Worm (Caenorhabditis elegans) whole organism, L4 larva: ENCODE results near the gene F58H1.3.
A peak's percentile ranks its signal among the peaks of the same experiment; 100 is the strongest.

Source experiments
- F10B5.3 ChIP-seq: sonication (generic microtip); optimal IDR thresholded peaks from 2 replicates; lab custom pipeline; 2016; ENCODE audit warnings: mild to moderate bottlenecking, missing genetic modification characterization, missing compliant biosample characterization
- F37D6.2 ChIP-seq: sonication (generic microtip); optimal IDR thresholded peaks from 2 replicates; lab custom pipeline; 2016; ENCODE audit warnings: mild to moderate bottlenecking, missing genetic modification characterization, missing compliant biosample characterization
- F44E2.7 ChIP-seq: fragments of 200-800 bp; sonication (Bioruptor generic); IDR thresholded peaks from 2 replicates; pipeline ENCODE4 v2.1.2; 2022; ENCODE audit warnings: missing genetic modification characterization, missing compliant biosample characterization
- T20F7.1 ChIP-seq: fragments of 200-800 bp; sonication (Bioruptor generic); optimal IDR thresholded peaks from 2 replicates; lab custom pipeline; 2018; ENCODE audit warnings: mild to moderate bottlenecking, missing genetic modification characterization, missing compliant biosample characterization
- Y105C5A.15 ChIP-seq: fragments of 200-800 bp; sonication (Bioruptor generic); IDR thresholded peaks from 2 replicates; pipeline ENCODE4 v1.3.6; 2022; ENCODE audit warnings: missing genetic modification characterization, missing compliant biosample characterization
- Y48G9A.11 ChIP-seq: fragments of 200-800 bp; sonication (Bioruptor generic); IDR thresholded peaks from 2 replicates; pipeline ENCODE4 v1.3.6; 2022; ENCODE audit warnings: missing genetic modification reagents, missing genetic modification characterization, missing compliant biosample characterization
- Y5F2A.4 ChIP-seq: fragments of 200-800 bp; sonication (Bioruptor generic); optimal IDR thresholded peaks from 2 replicates; lab custom pipeline; 2018; ENCODE audit warnings: mild to moderate bottlenecking, missing genetic modification characterization, missing compliant biosample characterization
- Y75B8A.6 ChIP-seq: fragments of 200-800 bp; sonication (Bioruptor generic); IDR thresholded peaks from 2 replicates; pipeline ENCODE4 v1.3.6; 2022; ENCODE audit warnings: missing genetic modification reagents, missing genetic modification characterization, missing compliant biosample characterization
- ZK337.2 ChIP-seq: fragments of 200-800 bp; sonication (Bioruptor generic); IDR thresholded peaks from 2 replicates; pipeline ENCODE4 v1.3.6; 2022; ENCODE audit warnings: missing genetic modification reagents, missing genetic modification characterization, missing compliant biosample characterization
- ZK546.5 ChIP-seq, 2 experiments: sonication (generic microtip); optimal IDR thresholded peaks; 2 replicates each; lab custom pipeline; 2017; ENCODE audit warnings: missing biosample characterization in 2 of 2, missing genetic modification characterization in 2 of 2
- aha-1 ChIP-seq: fragments of 150-350 bp; peaks from one replicate; lab custom pipeline; 2014; ENCODE audit warnings: missing biosample characterization, missing genetic modification characterization
- ceh-20 ChIP-seq: fragments of 200-800 bp; sonication (Bioruptor generic); IDR thresholded peaks from 2 replicates; pipeline ENCODE4 v1.3.6; 2022; ENCODE audit warnings: missing genetic modification reagents, missing genetic modification characterization, missing compliant biosample characterization
- ceh-28 ChIP-seq: fragments of 150-350 bp; optimal IDR thresholded peaks from 2 replicates; lab custom pipeline; 2014; ENCODE audit warnings: missing biosample characterization, missing genetic modification reagents, missing genetic modification characterization
- ceh-82 ChIP-seq: sonication (generic microtip); optimal IDR thresholded peaks from 2 replicates; lab custom pipeline; 2017; ENCODE audit warnings: missing biosample characterization, missing genetic modification characterization
- ces-1 ChIP-seq: fragments of 150-350 bp; sonication (generic microtip); optimal IDR thresholded peaks from 4 replicates; lab custom pipeline; 2014; ENCODE audit warnings: missing biosample characterization, missing genetic modification reagents, missing genetic modification characterization
- daf-16 ChIP-seq, 3 experiments: sonication (generic microtip); optimal IDR thresholded peaks; 2 replicates each; lab custom pipeline; 2016 to 2017; ENCODE audit warnings: missing genetic modification characterization in 3 of 3, missing genetic modification reagents in 3 of 3, mild to moderate bottlenecking in 2 of 3, missing compliant biosample characterization in 2 of 3, missing biosample characterization in 1 of 3, moderate library complexity in 1 of 3
- daf-8 ChIP-seq: fragments of 200-800 bp; sonication (Bioruptor generic); IDR thresholded peaks from 2 replicates; pipeline ENCODE4 v1.3.6; 2022; ENCODE audit warnings: missing genetic modification characterization, missing compliant biosample characterization
- dmd-6 ChIP-seq: fragments of 200-800 bp; sonication (Bioruptor generic); IDR thresholded peaks from 2 replicates; pipeline ENCODE4 v1.3.6; 2022; ENCODE audit warnings: missing genetic modification reagents, missing genetic modification characterization, missing compliant biosample characterization
- dve-1 ChIP-seq: sonication (generic microtip); optimal IDR thresholded peaks from 2 replicates; lab custom pipeline; 2017; ENCODE audit warnings: antibody characterized with exemption, mild to moderate bottlenecking, missing genetic modification characterization, missing compliant biosample characterization; ENCODE audit not compliant: insufficient read depth
- egl-27 ChIP-seq: sonication (generic microtip); optimal IDR thresholded peaks from 3 replicates; lab custom pipeline; 2017; ENCODE audit warnings: missing biosample characterization, missing genetic modification reagents, missing genetic modification characterization
- fkh-10 ChIP-seq: fragments of 150-350 bp; optimal IDR thresholded peaks from 2 replicates; lab custom pipeline; 2014; ENCODE audit warnings: missing biosample characterization, missing genetic modification reagents, missing genetic modification characterization
- hlh-30 ChIP-seq: sonication (generic microtip); optimal IDR thresholded peaks from 2 replicates; lab custom pipeline; 2017; ENCODE audit warnings: antibody characterized with exemption, mild to moderate bottlenecking, missing genetic modification characterization, missing compliant biosample characterization; ENCODE audit not compliant: insufficient read depth
- hmg-1.1 ChIP-seq: fragments of 200-800 bp; sonication (Bioruptor generic); IDR thresholded peaks from 2 replicates; pipeline ENCODE4 v1.3.6; 2022; ENCODE audit warnings: missing genetic modification reagents, missing genetic modification characterization, missing compliant biosample characterization
- jun-1 ChIP-seq: fragments of 150-350 bp; optimal IDR thresholded peaks from 2 replicates; lab custom pipeline; 2014; ENCODE audit warnings: missing biosample characterization, missing genetic modification reagents, missing genetic modification characterization
- lin-15B ChIP-seq: fragments of 150-350 bp; sonication (generic microtip); optimal IDR thresholded peaks from 3 replicates; lab custom pipeline; 2014; ENCODE audit warnings: missing biosample characterization, missing genetic modification characterization
- lin-38 ChIP-seq: fragments of 200-800 bp; sonication (Bioruptor generic); IDR thresholded peaks from 2 replicates; pipeline ENCODE4 v1.3.6; 2022; ENCODE audit warnings: missing genetic modification reagents, missing genetic modification characterization, missing compliant biosample characterization
- lin-39 ChIP-seq: fragments of 150-350 bp; optimal IDR thresholded peaks from 2 replicates; lab custom pipeline; 2014; ENCODE audit warnings: missing biosample characterization, missing genetic modification reagents, missing genetic modification characterization
- lsy-2 ChIP-seq, 2 experiments: fragments of 150-350 bp in 1 of 2; sonication (generic microtip) in 1 of 2; optimal IDR thresholded peaks; 2 replicates each; lab custom pipeline; 2014 to 2017; ENCODE audit warnings: missing biosample characterization in 2 of 2, missing genetic modification characterization in 2 of 2
- madf-5 ChIP-seq, 2 experiments: fragments of 200-800 bp; sonication (Bioruptor generic); IDR thresholded peaks; 2 replicates each; pipeline ENCODE4 v1.3.6; 2022; ENCODE audit warnings: missing compliant biosample characterization in 2 of 2, missing genetic modification characterization in 2 of 2
- mdl-1 ChIP-seq, 2 experiments: fragments of 150-350 bp in 1 of 2; sonication (generic microtip) in 1 of 2; optimal IDR thresholded peaks; 2 replicates each; lab custom pipeline; 2014 to 2017; ENCODE audit warnings: missing biosample characterization in 2 of 2, missing genetic modification characterization in 2 of 2
- mep-1 ChIP-seq: fragments of 150-350 bp; sonication (generic microtip); optimal IDR thresholded peaks from 3 replicates; lab custom pipeline; 2014; ENCODE audit warnings: missing biosample characterization, missing genetic modification characterization
- mes-2 ChIP-seq: sonication (generic microtip); optimal IDR thresholded peaks from 2 replicates; lab custom pipeline; 2016; ENCODE audit warnings: missing genotype, mild to moderate bottlenecking, missing genetic modification characterization, missing compliant biosample characterization; ENCODE audit not compliant: poor library complexity, severe bottlenecking
- mxl-3 ChIP-seq: fragments of 200-800 bp; sonication (Bioruptor generic); optimal IDR thresholded peaks from 2 replicates; lab custom pipeline; 2018; ENCODE audit warnings: mild to moderate bottlenecking, missing genetic modification characterization, missing compliant biosample characterization
- nhr-10 ChIP-seq: fragments of 150-350 bp; optimal IDR thresholded peaks from 2 replicates; lab custom pipeline; 2014; ENCODE audit warnings: missing biosample characterization, missing genetic modification characterization
- nhr-102 ChIP-seq: sonication (generic microtip); optimal IDR thresholded peaks from 2 replicates; lab custom pipeline; 2016; ENCODE audit warnings: mild to moderate bottlenecking, missing genetic modification characterization, moderate library complexity, missing compliant biosample characterization
- nhr-11 ChIP-seq: fragments of 150-350 bp; optimal IDR thresholded peaks from 2 replicates; lab custom pipeline; 2014; ENCODE audit warnings: missing biosample characterization, missing genetic modification characterization
- nhr-237 ChIP-seq: sonication (generic microtip); optimal IDR thresholded peaks from 2 replicates; lab custom pipeline; 2017; ENCODE audit warnings: missing biosample characterization, missing genetic modification characterization
- nhr-25 ChIP-seq: sonication (generic microtip); optimal IDR thresholded peaks from 2 replicates; lab custom pipeline; 2017; ENCODE audit warnings: missing genetic modification characterization, mild to moderate bottlenecking, missing compliant biosample characterization, antibody characterized with exemption, moderate library complexity, borderline replicate concordance; ENCODE audit not compliant: insufficient read depth
- nhr-28 ChIP-seq: fragments of 150-350 bp; optimal IDR thresholded peaks from 2 replicates; lab custom pipeline; 2014; ENCODE audit warnings: missing biosample characterization, missing genetic modification characterization
- nhr-41 ChIP-seq: fragments of 200-800 bp; sonication (Bioruptor generic); IDR thresholded peaks from 2 replicates; pipeline ENCODE4 v1.3.6; 2022; ENCODE audit warnings: missing genetic modification reagents, missing genetic modification characterization, missing compliant biosample characterization
- nhr-42 ChIP-seq: fragments of 200-800 bp; sonication (Bioruptor generic); IDR thresholded peaks from 2 replicates; pipeline ENCODE4 v1.3.6; 2022; ENCODE audit warnings: missing genetic modification characterization, missing compliant biosample characterization
- nhr-6 ChIP-seq: fragments of 150-350 bp; optimal IDR thresholded peaks from 2 replicates; lab custom pipeline; 2014; ENCODE audit warnings: missing biosample characterization, missing genetic modification characterization
- nhr-77 ChIP-seq: fragments of 150-350 bp; optimal IDR thresholded peaks from 2 replicates; lab custom pipeline; 2014; ENCODE audit warnings: missing biosample characterization, missing genetic modification characterization
- pqm-1 ChIP-seq: sonication (generic microtip); optimal IDR thresholded peaks from 2 replicates; lab custom pipeline; 2017; ENCODE audit warnings: missing biosample characterization, missing genetic modification characterization
- sdz-12 ChIP-seq: fragments of 200-800 bp; sonication (Bioruptor generic); optimal IDR thresholded peaks from 2 replicates; lab custom pipeline; 2018; ENCODE audit warnings: mild to moderate bottlenecking, missing genetic modification characterization, missing compliant biosample characterization
- snpc-1.2 ChIP-seq: fragments of 200-800 bp; sonication (Bioruptor generic); IDR thresholded peaks from 2 replicates; pipeline ENCODE4 v1.3.6; 2022; ENCODE audit warnings: missing genetic modification reagents, missing genetic modification characterization, missing compliant biosample characterization
- tag-97 ChIP-seq: fragments of 200-800 bp; sonication (Bioruptor generic); IDR thresholded peaks from 2 replicates; pipeline ENCODE4 v1.3.6; 2022; ENCODE audit warnings: missing genetic modification characterization, missing compliant biosample characterization
- unc-130 ChIP-seq: sonication (generic microtip); optimal IDR thresholded peaks from 2 replicates; lab custom pipeline; 2016; ENCODE audit warnings: missing genetic modification reagents, missing genetic modification characterization, missing compliant biosample characterization
- zfp-3 ChIP-seq: fragments of 200-800 bp; sonication (Bioruptor generic); conservative IDR thresholded peaks from 2 replicates; pipeline ENCODE4 v1.3.6; 2022; ENCODE audit warnings: missing genetic modification reagents, missing genetic modification characterization, missing compliant biosample characterization

Gene F58H1.3

DNA sequence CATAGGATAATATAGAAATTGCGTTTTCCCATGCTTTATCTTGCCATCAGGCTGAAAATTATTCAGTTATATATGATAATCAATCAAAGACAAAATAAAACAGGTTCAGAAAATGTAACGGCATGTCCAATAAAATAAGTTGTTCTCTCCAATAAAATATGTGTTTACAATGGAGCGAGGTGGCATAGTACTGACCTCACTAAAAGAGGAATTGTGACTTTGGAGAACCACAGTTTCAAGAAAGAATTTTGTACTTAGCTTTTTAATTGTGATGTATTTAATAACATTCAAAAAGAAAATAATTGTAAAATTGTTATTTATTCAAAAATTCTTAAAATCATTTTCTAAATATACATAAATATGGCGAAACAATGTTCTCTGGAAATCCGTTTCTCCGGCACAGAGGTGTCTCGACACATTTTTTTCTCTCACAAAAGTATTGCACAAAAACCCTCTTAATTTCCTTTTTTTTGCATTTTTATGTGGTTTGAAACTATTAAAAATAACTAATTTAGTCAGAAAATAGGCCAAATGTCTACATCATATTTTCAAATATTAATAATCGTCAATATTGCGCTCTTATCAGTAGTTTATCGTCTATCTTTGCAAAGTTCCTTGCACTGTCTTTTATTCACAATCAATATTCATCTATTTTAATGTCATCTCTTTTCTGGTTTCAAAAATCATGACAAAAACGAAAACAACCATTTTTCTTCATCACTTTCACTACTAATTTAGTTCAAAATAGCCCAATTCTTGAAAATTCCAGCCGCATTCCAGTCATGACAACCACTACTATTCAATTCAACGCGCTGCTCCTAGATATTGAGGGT is at the start of gene F58H1.3, which contains the start of gene aman-2:
TSS of gene F58H1.3 (plus strand) at position 783 of the 833 bp plus-strand sequence.
TSS of gene aman-2 (minus strand) at position 51 of the 833 bp plus-strand sequence.
- TF ChIP-seq ZK546.5 (tag; optimal IDR thresholded peaks at IDR 0.05; lab: Kevin White, UChicago), result no peak
- TF ChIP-seq mep-1, result peak; percentile 74
- TF ChIP-seq nhr-41 (GFP tag; lab: Robert Waterston, UW), result no peak
- TF ChIP-seq nhr-237 (tag; lab: Kevin White, UChicago), result no peak
- TF ChIP-seq snpc-1.2, result no peak
- TF ChIP-seq jun-1 (tag; lab: Kevin White, UChicago), result no peak
- no peak for TF ChIP-seq nhr-11 (tag; lab: Kevin White, UChicago)
- TF ChIP-seq zfp-3 (GFP tag; lab: Robert Waterston, UW), result no peak
- TF ChIP-seq mdl-1 (tag; optimal IDR thresholded peaks at IDR 0.05; lab: Kevin White, UChicago), result no peak
- no peak for TF ChIP-seq Y75B8A.6 (GFP tag; lab: Robert Waterston, UW)
- no peak for TF ChIP-seq madf-5 (GFP tag; IDR thresholded peaks at IDR 0.05; lab: Robert Waterston, UW)
- TF ChIP-seq hmg-1.1, result 0 out of 2 replicates have a peak, but pooled peaks have one; percentile 21
- TF ChIP-seq F10B5.3 (tag; lab: Kevin White, UChicago), result no peak
- no peak for TF ChIP-seq Y105C5A.15
- TF ChIP-seq ceh-82 (tag; lab: Kevin White, UChicago), result no peak
- peak in 1 of 2 experiments; percentile 68 for TF ChIP-seq lsy-2 (tag; optimal IDR thresholded peaks at IDR 0.05; lab: Kevin White, UChicago)
- no peak for TF ChIP-seq aha-1 (tag; lab: Kevin White, UChicago)
- no peak for TF ChIP-seq F37D6.2 (tag; lab: Kevin White, UChicago)
- no peak for TF ChIP-seq F44E2.7
- no peak for TF ChIP-seq nhr-102 (tag; lab: Kevin White, UChicago)
- no peak for TF ChIP-seq nhr-77 (tag; lab: Kevin White, UChicago)
- no peak for TF ChIP-seq ZK337.2
- TF ChIP-seq lin-38, result peak; percentile 71
- TF ChIP-seq daf-8 (GFP tag; lab: Robert Waterston, UW), result no peak
- no peak for TF ChIP-seq dmd-6 (GFP tag; lab: Robert Waterston, UW)
- no peak for TF ChIP-seq pqm-1 (tag; lab: Kevin White, UChicago)
- TF ChIP-seq dve-1, result peak; percentile 9
- no peak for TF ChIP-seq Y5F2A.4 (GFP tag; lab: Kevin White, UChicago)
- TF ChIP-seq mxl-3 (GFP tag; lab: Kevin White, UChicago), result no peak
- TF ChIP-seq unc-130 (GFP tag; lab: Kevin White, UChicago), result peak; percentile 62
- TF ChIP-seq nhr-6, result peak; percentile 19
- no peak for TF ChIP-seq nhr-42 (GFP tag; lab: Robert Waterston, UW)
- TF ChIP-seq egl-27, result no peak
- TF ChIP-seq lin-39 (tag; lab: Kevin White, UChicago), result no peak
- TF ChIP-seq nhr-28 (tag; lab: Kevin White, UChicago), result peak; percentile 50
- TF ChIP-seq nhr-10 (tag; lab: Kevin White, UChicago), result no peak
- TF ChIP-seq daf-16 (GFP tag; optimal IDR thresholded peaks at IDR 0.05; lab: Kevin White, UChicago), result no peak
- peak; percentile 41 for TF ChIP-seq daf-16 (tag; optimal IDR thresholded peaks at IDR 0.05; lab: Kevin White, UChicago)
- peak; percentile 47 for TF ChIP-seq fkh-10 (GFP tag; lab: Kevin White, UChicago)
- peak; percentile 65 for TF ChIP-seq mes-2 (tag; lab: Kevin White, UChicago)
- TF ChIP-seq lin-15B (tag; lab: Kevin White, UChicago), result no peak
- peak; percentile 62 for TF ChIP-seq T20F7.1 (GFP tag; lab: Kevin White, UChicago)
- no peak for TF ChIP-seq sdz-12 (GFP tag; lab: Kevin White, UChicago)
- TF ChIP-seq ceh-20, result no peak
- no peak for TF ChIP-seq nhr-25 (tag; lab: Kevin White, UChicago)
- TF ChIP-seq ces-1 (GFP tag; lab: Kevin White, UChicago), result no peak
- peak; percentile 20 for TF ChIP-seq hlh-30 (tag; lab: Kevin White, UChicago)
- no peak for TF ChIP-seq Y48G9A.11 (GFP tag; lab: Robert Waterston, UW)
- no peak for TF ChIP-seq ceh-28
- TF ChIP-seq tag-97 (GFP tag; lab: Robert Waterston, UW), result no peak
